Worm (Caenorhabditis elegans) whole organism, mixed stage, embryonic: Measurements from ENCODE around the gene F27E5.8.

ENCODE experiments used
- M03D4.4 ChIP-seq: sonication (generic microtip); optimal IDR thresholded peaks from 2 replicates; lab custom pipeline; 2017; ENCODE audit warnings: mild to moderate bottlenecking, missing genetic modification characterization, missing compliant biosample characterization
- bed-3 ChIP-seq: fragments of 200-800 bp; sonication (Bioruptor generic); optimal IDR thresholded peaks from 3 replicates; lab custom pipeline; 2018; ENCODE audit warnings: mild to moderate bottlenecking, missing genetic modification characterization, moderate library complexity, missing compliant biosample characterization
- blmp-1 ChIP-seq: fragments of 150-350 bp; optimal IDR thresholded peaks from 2 replicates; lab custom pipeline; 2014; ENCODE audit warnings: missing biosample characterization, missing genetic modification characterization
- ceh-43 ChIP-seq: fragments of 200-800 bp; sonication (Bioruptor generic); optimal IDR thresholded peaks from 2 replicates; lab custom pipeline; 2018; ENCODE audit warnings: mild to moderate bottlenecking, missing genetic modification characterization, moderate library complexity, missing compliant biosample characterization
- elt-3 ChIP-seq: fragments of 150-350 bp; optimal IDR thresholded peaks from 2 replicates; lab custom pipeline; 2014; ENCODE audit warnings: missing biosample characterization, missing genetic modification characterization
- lsy-2 ChIP-seq: fragments of 150-350 bp; optimal IDR thresholded peaks from 2 replicates; lab custom pipeline; 2014; ENCODE audit warnings: missing biosample characterization, missing genetic modification characterization
- mep-1 ChIP-seq: fragments of 150-350 bp; optimal IDR thresholded peaks from 2 replicates; lab custom pipeline; 2017; ENCODE audit warnings: missing biosample characterization, missing genetic modification reagents, missing genetic modification characterization, inconsistent platforms
- nhr-12 ChIP-seq: fragments of 150-350 bp; optimal IDR thresholded peaks from 2 replicates; lab custom pipeline; 2014; ENCODE audit warnings: missing biosample characterization, missing genetic modification characterization
- nhr-28 ChIP-seq: fragments of 150-350 bp; optimal IDR thresholded peaks from 2 replicates; lab custom pipeline; 2014; ENCODE audit warnings: missing biosample characterization, missing genetic modification characterization
- nhr-76 ChIP-seq: sonication (generic microtip); optimal IDR thresholded peaks from 2 replicates; lab custom pipeline; 2017; ENCODE audit warnings: missing biosample characterization, missing genetic modification characterization
- snpc-4 ChIP-seq: fragments of 150-350 bp; optimal IDR thresholded peaks from 2 replicates; lab custom pipeline; 2014; ENCODE audit warnings: missing biosample characterization, missing genetic modification characterization
- tbx-8 ChIP-seq: fragments of 200-800 bp; sonication (Bioruptor generic); optimal IDR thresholded peaks from 2 replicates; lab custom pipeline; 2018; ENCODE audit warnings: mild to moderate bottlenecking, missing genetic modification characterization, moderate library complexity, missing compliant biosample characterization
- unc-39 ChIP-seq: fragments of 150-350 bp; optimal IDR thresholded peaks from 2 replicates; lab custom pipeline; 2014; ENCODE audit warnings: missing biosample characterization, missing genetic modification characterization
- ztf-11 ChIP-seq: fragments of 150-350 bp; optimal IDR thresholded peaks from 2 replicates; lab custom pipeline; 2014; ENCODE audit warnings: missing biosample characterization, missing genetic modification characterization

- TF ChIP-seq snpc-4 (tag; lab: Kevin White, UChicago) (no peak), ztf-11 (tag; lab: Kevin White, UChicago) (no peak), lsy-2 (no peak), blmp-1 (no peak), bed-3 (GFP tag; lab: Kevin White, UChicago) (no peak), nhr-76 (tag; lab: Kevin White, UChicago) (no peak), nhr-12 (tag; lab: Kevin White, UChicago) (no peak), M03D4.4 (no peak), unc-39 (no peak), nhr-28 (no peak), elt-3 (tag; lab: Kevin White, UChicago) (no peak), ceh-43 (no peak), mep-1 (tag; lab: Kevin White, UChicago) (no peak), tbx-8 (GFP tag; lab: Kevin White, UChicago) (no peak)
These were observed 4.8 kb downstream of the F27E5.8 start, which contains the start of gene F27E5.7 for ce11 chrII:10122465-10122864.
